Fruit fly (Drosophila melanogaster): ENCODE measurements around the gene CG8851.

Gene CG8851

DNA sequence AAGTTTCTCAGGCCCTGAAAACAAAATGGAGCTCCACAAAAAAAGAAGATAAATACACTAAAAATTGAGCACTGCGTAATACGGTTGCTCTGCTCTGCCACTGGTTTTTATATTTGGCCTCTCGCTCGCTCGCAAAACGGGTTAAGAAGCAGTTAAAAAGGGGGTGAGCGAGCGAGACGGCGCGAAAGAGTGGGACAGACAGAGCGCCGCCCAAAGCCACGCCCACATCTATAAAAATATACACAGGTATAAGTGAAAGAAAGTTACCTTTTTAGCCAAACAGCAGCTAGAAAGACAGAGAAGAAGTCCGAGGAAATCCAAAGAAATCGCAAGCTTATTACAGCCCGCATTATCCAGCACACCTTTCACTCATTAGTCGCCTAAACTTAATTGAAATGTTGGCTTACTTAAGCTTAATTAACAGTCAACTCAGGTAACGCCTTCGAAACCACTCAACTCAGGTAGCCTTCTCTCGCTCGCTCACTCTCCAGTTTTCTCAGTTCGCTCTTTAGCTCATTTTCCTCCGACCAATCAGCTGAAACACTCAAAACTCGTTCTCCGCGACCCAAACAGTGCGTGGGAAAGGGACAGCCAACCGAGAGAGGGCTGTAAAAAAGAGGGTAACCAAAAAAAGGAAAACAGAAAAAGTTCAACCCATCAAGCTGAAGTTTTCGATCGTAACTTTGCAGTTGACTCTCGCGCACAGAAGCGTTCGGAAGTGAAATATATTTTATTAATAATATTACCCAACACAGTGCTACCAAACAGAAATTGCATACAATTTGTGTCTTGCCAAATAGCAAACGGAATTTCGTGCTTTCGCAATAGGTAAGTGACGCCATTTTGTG, 19.3 kb downstream of the CG8851 start, which contains the start of gene drm:
Gene drm, plus strand, starts transcription at position 684 of the 848 bp plus-strand sequence.
- no peak for TF ChIP-seq CG17801 (GFP tag; optimal IDR thresholded peaks at IDR 0.05; ENCODE audit: partially characterized antibody)

DNA sequence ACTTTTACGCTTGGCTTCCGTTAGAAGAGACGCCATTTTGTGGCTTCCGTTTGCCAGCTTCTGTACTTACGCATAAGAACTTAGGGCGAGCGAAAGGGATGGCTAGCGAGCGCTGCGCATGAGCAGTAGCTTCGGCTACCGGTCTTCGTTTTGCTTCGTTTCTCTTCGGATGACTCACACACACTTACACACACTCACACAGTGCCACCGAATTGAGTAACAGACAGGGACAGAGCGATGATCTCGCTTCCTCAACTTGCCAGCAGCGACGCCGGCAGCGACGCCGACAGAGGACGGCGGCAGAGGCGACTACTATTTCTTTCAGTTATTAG, 19.9 kb downstream of the CG8851 start:
- TF ChIP-seq CG17801 (GFP tag; optimal IDR thresholded peaks at IDR 0.05; ENCODE audit: partially characterized antibody), result no peak

DNA sequence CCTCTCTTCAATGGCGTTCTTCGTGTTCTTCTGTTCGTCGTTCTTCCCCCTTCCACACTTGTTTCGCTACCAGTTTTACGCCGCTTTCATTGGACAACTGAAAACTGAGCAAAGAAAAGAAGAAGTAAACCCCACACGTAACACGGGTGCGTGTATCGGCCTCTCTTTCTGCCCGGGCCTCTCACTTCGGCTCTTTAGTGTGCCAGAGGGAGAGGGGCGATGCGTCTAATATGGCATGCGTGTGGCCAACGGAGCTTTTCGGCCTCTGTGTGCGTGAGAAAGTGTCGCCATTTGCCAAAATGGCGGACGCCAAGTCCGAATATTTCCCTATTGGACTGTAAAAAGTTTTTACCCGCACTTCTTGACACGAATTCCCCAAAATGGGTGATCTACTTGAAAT, 20.5 kb downstream of the CG8851 start:
- no peak for TF ChIP-seq CG17801 (GFP tag; optimal IDR thresholded peaks at IDR 0.05; ENCODE audit: partially characterized antibody)

DNA sequence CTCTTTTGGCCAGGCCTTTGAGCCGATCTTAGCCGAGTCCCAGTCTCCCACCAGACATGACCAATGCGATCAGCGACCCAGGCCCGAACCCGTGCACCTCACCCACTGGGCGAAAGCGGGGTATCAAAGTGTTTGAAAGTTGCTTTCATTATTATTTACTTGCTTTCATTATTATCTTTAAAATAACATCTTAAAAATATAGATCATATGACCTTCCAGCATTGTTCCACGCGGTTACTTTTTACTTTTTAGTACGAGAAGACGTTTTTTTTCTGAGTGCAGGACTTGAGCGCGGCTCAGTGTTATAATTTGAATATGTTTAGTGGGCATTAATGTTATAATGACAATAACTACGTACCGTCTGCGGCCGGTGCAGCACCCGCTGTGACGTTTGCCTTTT, 23.6 kb downstream of the CG8851 start:
- TF ChIP-seq CG17801 (GFP tag; optimal IDR thresholded peaks at IDR 0.05; ENCODE audit: partially characterized antibody), result no peak

DNA sequence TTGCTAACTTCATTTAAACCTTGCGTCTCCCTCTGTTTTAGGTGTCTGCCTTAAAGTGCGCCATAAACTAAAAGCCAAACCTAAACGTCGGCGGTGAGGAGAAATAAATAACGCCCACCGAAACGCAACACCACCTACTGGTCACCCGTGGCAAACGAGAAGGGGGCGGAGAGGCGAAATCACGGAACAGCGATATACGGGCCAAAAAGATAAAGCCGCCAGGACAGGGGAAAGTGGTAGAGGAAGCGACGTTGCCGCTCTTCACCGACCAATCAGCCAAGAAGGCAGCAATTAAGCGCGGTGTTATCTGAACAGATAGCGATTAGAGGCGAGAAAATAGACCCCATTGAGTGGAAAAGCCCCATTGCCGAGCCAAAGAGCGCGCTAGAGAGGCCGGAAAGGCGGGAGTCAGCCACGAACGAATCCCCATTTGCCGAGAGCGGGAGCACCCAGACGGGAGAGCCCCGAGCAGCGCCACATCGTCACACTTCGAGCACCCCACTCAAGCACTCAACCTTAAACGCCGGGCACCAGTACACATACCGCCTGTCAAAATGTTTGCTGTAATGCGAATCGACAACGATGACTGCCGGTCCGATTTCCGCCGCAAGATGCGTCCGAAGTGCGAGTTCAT, 25.7 kb downstream of the CG8851 start:
- no peak for TF ChIP-seq CG17801 (GFP tag; optimal IDR thresholded peaks at IDR 0.05; ENCODE audit: partially characterized antibody)

DNA sequence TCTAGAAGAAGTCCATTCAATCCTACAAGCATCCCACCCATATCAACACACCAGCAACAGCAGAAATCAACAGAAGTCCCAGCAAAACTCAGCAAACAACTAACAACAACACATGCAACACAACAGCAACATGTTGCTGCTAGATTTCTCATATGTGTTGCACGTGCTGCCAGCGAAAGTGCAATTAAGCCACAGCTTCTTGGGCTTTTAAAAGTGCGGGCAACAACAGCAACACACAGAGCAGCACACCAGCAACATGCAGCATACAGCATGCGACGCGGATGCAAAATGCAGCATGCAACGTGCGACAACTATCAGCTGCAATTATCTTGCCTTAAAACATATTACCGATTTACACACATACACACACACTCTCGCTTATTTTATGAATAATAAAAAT, 28.0 kb downstream of the CG8851 start:
- TF ChIP-seq CG17801 (GFP tag; optimal IDR thresholded peaks at IDR 0.05; ENCODE audit: partially characterized antibody), result no peak

DNA sequence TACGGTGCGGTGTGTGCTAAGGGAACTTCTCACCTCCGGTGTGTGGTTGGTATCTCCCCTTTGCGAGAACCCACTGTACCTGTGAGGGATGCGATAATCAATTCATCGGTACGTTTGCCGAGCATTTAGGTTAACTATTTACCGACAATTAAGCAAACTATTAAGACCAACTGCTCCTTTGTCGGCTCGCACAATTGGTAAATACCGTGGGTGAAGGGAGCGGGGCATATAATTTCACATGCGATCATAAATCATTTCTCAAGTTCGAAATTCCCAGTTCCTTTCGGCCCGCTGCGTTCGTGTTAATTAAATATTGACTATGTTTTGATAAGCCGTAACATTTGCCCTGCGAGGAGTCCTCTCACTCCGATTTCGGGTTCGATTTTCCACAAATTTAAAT, 29.4 kb downstream of the CG8851 start:
- no peak for TF ChIP-seq CG17801 (GFP tag; optimal IDR thresholded peaks at IDR 0.05; ENCODE audit: partially characterized antibody)

DNA sequence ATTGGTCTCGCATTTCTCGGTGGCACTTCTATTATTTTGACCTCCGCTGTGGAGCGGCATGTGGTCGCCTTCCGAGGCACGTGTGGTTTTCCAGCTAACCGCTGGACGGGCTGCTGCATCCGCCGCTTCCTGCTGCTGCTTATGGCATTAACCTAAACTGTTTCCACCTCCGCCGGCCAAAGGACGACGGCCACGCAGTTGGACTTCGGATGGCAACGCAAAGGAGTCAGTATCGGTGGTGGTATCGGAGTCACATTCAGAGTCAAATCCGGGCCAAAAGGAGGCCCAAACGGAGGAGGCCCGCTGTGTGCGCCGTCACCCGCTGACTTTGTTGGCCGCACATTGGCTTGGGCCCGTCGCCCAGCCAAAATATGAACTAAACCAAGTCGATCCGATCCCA, 30.3 kb downstream of the CG8851 start:
- TF ChIP-seq CG17801 (GFP tag; optimal IDR thresholded peaks at IDR 0.05; ENCODE audit: partially characterized antibody), result no peak

DNA sequence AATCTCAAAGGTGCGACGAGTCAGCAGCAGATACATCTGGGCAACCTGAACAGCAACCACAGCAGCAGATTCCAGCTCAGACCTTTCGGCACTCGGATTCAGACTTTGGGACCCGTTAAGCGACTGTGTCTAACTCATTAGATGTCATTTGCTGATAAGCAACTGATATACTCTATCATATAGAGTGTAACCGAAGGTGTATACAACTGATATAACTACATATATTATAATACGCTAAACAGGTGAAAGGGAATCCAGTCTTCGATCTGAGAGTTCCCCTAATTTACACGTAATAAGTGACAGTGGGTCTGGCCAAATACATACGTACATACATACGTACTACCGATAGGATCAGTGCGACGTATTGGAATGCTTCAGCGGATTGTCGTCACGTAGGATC, 31.1 kb downstream of the CG8851 start:
- no peak for TF ChIP-seq CG17801 (GFP tag; optimal IDR thresholded peaks at IDR 0.05; ENCODE audit: partially characterized antibody)

DNA sequence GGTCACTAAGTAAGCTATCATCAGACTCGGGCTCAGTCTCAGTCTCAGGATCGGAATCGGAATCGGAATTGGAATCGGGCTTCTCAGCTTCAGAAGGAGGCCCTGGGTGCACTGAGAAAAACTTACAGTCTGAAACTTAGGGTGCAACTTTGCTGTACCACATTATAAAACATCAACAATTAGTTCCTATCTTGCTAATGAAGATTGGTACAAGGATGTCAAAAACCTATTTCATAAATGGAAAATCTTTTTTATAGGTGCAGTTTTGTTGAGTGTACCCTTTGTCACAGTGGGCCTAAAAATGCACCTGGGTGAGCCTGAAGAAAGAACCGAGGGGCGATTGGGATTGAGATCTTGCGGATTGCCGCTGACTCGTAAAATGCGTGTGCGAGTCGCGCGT, 33.3 kb downstream of the CG8851 start:
- no peak for TF ChIP-seq CG17801 (GFP tag; optimal IDR thresholded peaks at IDR 0.05; ENCODE audit: partially characterized antibody)

DNA sequence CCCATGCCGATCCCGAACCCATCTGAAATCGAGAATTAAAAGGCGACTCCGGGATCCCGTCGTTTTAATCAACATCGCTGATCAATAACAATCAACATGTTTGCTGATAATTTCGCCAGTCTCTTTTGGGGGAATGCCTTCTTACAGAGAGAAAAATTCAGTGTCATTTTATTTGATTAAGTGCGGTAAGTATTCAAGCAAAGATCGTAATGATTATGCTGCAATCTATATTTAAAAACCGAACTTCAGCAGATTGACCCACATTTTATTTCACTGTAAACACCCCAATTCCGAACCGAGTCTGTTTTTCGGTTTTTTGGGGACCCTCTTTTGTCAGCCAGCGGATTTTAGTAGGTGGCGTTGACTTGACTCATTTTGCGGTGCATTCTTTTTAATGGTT, 34.4 kb downstream of the CG8851 start:
- TF ChIP-seq CG17801 (GFP tag; optimal IDR thresholded peaks at IDR 0.05; ENCODE audit: partially characterized antibody), result no peak

DNA sequence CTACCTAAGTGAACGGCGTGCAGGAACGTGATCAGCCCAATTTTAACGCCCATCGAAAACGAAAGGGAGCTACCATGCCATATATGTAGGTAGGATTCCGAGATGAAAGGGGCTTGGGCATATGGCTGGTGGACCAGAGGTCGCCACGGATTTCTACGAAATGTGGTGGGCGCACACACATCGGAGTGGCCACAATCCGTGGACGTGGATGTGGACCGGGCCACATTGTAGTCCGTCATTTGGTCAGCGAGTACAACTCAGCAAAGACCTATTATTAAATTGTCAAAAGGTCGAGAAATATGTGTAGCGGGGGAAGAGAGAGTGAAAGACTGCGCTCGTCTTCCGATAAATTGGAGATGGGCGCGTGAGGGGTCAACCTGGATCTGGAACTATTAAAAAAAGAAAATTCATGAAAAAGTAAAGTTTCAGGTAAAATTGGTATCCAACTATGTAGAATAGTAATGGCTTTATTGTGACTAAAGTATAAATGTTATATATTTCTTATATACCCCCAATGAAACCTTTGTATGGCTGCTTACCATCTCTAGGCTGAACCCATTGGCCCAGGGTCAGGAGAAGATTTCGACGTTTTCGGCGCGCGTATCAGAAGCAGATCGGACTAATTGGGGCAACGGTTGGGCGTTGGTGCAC, 36.1 kb downstream of the CG8851 start:
- no peak for TF ChIP-seq CG17801 (GFP tag; optimal IDR thresholded peaks at IDR 0.05; ENCODE audit: partially characterized antibody)

DNA sequence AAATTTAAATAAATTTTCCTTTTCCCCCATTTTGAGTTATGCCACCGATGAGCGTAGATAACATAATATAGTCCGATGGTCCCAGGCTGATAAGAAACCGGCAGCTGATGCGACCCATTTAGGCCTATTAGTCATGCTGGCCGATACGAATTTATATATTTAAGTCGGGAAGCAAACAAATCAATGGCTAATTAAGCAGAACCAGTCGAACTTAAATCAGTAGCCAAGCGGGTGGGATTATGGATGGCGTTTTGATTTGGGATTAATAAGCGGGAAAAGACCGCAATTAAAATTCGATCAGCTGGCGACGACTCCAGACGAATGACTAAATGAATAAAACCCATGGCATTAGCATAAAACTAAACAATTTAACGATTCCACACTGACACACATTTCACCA, 37.5 kb downstream of the CG8851 start:
- TF ChIP-seq CG17801 (GFP tag; optimal IDR thresholded peaks at IDR 0.05; ENCODE audit: partially characterized antibody), result no peak

DNA sequence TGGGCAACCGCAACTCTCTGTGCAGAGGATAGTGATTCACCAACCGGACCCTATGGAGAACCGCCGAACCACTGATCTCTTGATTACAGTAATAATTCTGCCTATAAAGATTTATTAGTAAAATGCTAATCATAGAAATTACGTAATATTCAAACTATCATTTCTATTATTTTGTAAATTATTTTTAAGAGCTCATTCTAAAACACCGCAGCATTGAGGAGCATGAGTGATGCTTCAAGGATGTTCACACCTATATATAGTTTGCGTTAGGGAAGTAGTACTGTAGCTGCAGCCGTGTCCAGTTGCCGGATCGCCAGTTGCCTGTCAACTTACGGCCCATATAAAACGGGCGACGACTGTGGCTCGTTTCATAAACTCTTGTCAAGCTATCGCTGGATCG, 38.0 kb downstream of the CG8851 start:
- no peak for TF ChIP-seq CG17801 (GFP tag; optimal IDR thresholded peaks at IDR 0.05; ENCODE audit: partially characterized antibody)

DNA sequence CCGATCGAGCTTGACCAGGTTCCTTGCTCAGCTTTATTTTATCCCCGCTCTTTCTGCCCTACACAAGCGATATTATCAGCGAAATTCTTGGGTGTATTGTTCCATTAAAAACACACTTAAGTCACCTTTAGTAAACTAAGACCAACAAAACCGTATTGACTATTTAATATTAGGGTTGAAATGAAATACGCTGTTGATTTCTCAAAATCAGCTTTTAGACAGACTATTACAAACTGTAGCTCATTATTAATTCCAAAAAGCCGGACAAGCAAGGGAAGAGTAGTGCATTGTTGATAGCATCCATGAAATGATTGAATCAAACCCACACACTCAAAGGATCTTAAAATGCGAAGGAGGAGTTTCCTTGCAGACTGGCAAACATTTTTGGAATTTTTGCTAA, 38.8 kb downstream of the CG8851 start:
- no peak for TF ChIP-seq CG17801 (GFP tag; optimal IDR thresholded peaks at IDR 0.05; ENCODE audit: partially characterized antibody)

DNA sequence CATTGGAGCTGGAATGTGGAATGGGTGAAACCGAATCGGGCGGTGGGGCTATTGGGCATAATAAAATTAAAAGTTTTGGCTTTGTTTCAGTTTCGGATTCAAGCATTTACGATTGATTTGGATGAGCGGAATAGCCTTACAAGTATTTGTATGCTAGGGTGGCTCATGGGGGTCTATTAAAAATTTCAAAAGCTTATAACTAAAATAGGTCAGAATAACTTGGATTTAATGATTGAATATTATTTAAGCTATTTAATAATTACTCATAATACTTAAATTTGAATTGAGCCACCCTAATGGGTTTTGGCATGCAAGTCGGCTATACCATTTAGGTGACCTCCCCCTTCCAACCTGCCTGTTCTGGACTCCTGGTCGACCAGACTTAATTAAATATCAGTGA, 40.2 kb downstream of the CG8851 start:
- TF ChIP-seq CG17801 (GFP tag; optimal IDR thresholded peaks at IDR 0.05; ENCODE audit: partially characterized antibody), result no peak

Measured in ovary, adult (tissue).